Fruit fly (Drosophila melanogaster) whole organism, embryonic: ENCODE data around the gene Sytbeta.
A peak's percentile ranks its signal among the peaks of the same experiment; 100 is the strongest.

Experiments
- Adf1 ChIP-seq: fragments of 200-800 bp; sonication (Bioruptor generic); IDR thresholded peaks from 2 replicates; pipeline ENCODE4 v1.3.6; 2022; ENCODE audit warnings: missing biosample characterization, missing genetic modification characterization
- CG10267 ChIP-seq: fragments of 200-800 bp; sonication (Bioruptor generic); optimal IDR thresholded peaks from 2 replicates; lab custom pipeline; 2018; ENCODE audit warnings: missing biosample characterization, mild to moderate bottlenecking, missing genetic modification characterization, moderate library complexity
- CG12769 ChIP-seq: fragments of 200-800 bp; sonication (Bioruptor generic); optimal IDR thresholded peaks from 2 replicates; lab custom pipeline; 2019; ENCODE audit warnings: missing biosample characterization, mild to moderate bottlenecking, missing genetic modification characterization, moderate library complexity
- CG13775 ChIP-seq: fragments of 200-800 bp; sonication (Bioruptor generic); optimal IDR thresholded peaks from 3 replicates; lab custom pipeline; 2017; ENCODE audit warnings: missing biosample characterization, mild to moderate bottlenecking, missing genetic modification characterization
- CG15269 ChIP-seq: fragments of 200-800 bp; sonication (Bioruptor generic); optimal IDR thresholded peaks from 2 replicates; lab custom pipeline; 2018; ENCODE audit warnings: missing biosample characterization, mild to moderate bottlenecking, missing genetic modification characterization, moderate library complexity
- CG15696 ChIP-seq: fragments of 200-800 bp; sonication (Bioruptor generic); optimal IDR thresholded peaks from 2 replicates; lab custom pipeline; 2019; ENCODE audit warnings: missing biosample characterization, mild to moderate bottlenecking, missing genetic modification characterization, moderate library complexity
- CG17186 ChIP-seq: fragments of 200-800 bp; sonication (Bioruptor generic); optimal IDR thresholded peaks from 3 replicates; lab custom pipeline; 2017; ENCODE audit warnings: missing biosample characterization, missing genetic modification reagents, missing genetic modification characterization
- CG18262 ChIP-seq: fragments of 200-800 bp; optimal IDR thresholded peaks from 3 replicates; lab custom pipeline; 2019; ENCODE audit warnings: missing biosample characterization, mild to moderate bottlenecking, missing genetic modification characterization, moderate library complexity
- CG2120 ChIP-seq: fragments of 200-800 bp; sonication (Bioruptor generic); optimal IDR thresholded peaks from 3 replicates; lab custom pipeline; 2016; ENCODE audit warnings: missing biosample characterization, missing genetic modification characterization
- CG31224 ChIP-seq: fragments of 200-800 bp; sonication (Bioruptor generic); IDR thresholded peaks from 2 replicates; pipeline ENCODE4 v1.3.6; 2022; ENCODE audit warnings: missing biosample characterization, missing genetic modification characterization
- CG32772 ChIP-seq: fragments of 200-800 bp; sonication (Bioruptor generic); IDR thresholded peaks from 2 replicates; pipeline ENCODE4 v1.3.6; 2022; ENCODE audit warnings: missing biosample characterization, missing genetic modification characterization
- CG34422 ChIP-seq: fragments of 200-800 bp; sonication (Bioruptor generic); IDR thresholded peaks from 3 replicates; pipeline ENCODE4 v1.3.6; 2022; ENCODE audit warnings: missing biosample characterization, missing genetic modification characterization
- CG5953 ChIP-seq: fragments of 200-800 bp; sonication (Bioruptor generic); IDR thresholded peaks from 2 replicates; pipeline ENCODE4 v1.3.6; 2022; ENCODE audit warnings: missing biosample characterization, missing genetic modification characterization
- CG6654 ChIP-seq: fragments of 200-800 bp; sonication (Bioruptor generic); optimal IDR thresholded peaks from 2 replicates; lab custom pipeline; 2017; ENCODE audit warnings: missing biosample characterization, mild to moderate bottlenecking, missing genetic modification characterization
- CG6683 ChIP-seq: fragments of 200-800 bp; sonication (Bioruptor generic); optimal IDR thresholded peaks from 2 replicates; lab custom pipeline; 2017; ENCODE audit warnings: missing biosample characterization, mild to moderate bottlenecking, missing genetic modification characterization, missing genetic modification reagents
- CG7963 ChIP-seq: fragments of 200-800 bp; sonication (Bioruptor generic); IDR thresholded peaks from 3 replicates; pipeline ENCODE4 v1.3.6; 2022; ENCODE audit warnings: missing biosample characterization, missing genetic modification characterization; ENCODE audit not compliant: partially characterized antibody
- CG9215 ChIP-seq: fragments of 200-800 bp; sonication (Bioruptor generic); IDR thresholded peaks from 2 replicates; pipeline ENCODE4 v1.3.6; 2022; ENCODE audit warnings: missing biosample characterization, missing genetic modification characterization
- CG9727 ChIP-seq: fragments of 200-800 bp; sonication (Bioruptor generic); optimal IDR thresholded peaks from 3 replicates; lab custom pipeline; 2017; ENCODE audit warnings: missing biosample characterization, mild to moderate bottlenecking, missing genetic modification characterization
- CkIIα-i1 ChIP-seq: fragments of 200-800 bp; sonication (Bioruptor generic); IDR thresholded peaks from 2 replicates; pipeline ENCODE4 v1.3.6; 2022; ENCODE audit warnings: missing biosample characterization, missing genetic modification characterization
- Dref ChIP-seq: fragments of 200-800 bp; sonication (Bioruptor generic); IDR thresholded peaks from 2 replicates; pipeline ENCODE4 v1.3.6; 2022; ENCODE audit warnings: missing biosample characterization, missing genetic modification characterization
- Gug ChIP-seq: fragments of 200-800 bp; sonication (Bioruptor generic); IDR thresholded peaks from 4 replicates; pipeline ENCODE4 v1.3.6; 2022; ENCODE audit warnings: missing biosample characterization, missing genetic modification characterization
- Hey ChIP-seq: fragments of 200-800 bp; sonication (Bioruptor generic); optimal IDR thresholded peaks from 3 replicates; lab custom pipeline; 2018; ENCODE audit warnings: missing biosample characterization, mild to moderate bottlenecking, missing genetic modification characterization
- Hsf ChIP-seq: fragments of 200-800 bp; sonication (Bioruptor generic); optimal IDR thresholded peaks from 3 replicates; lab custom pipeline; 2016; ENCODE audit warnings: missing biosample characterization, missing genetic modification characterization
- Mrtf ChIP-seq: fragments of 200-800 bp; sonication (Bioruptor generic); IDR thresholded peaks from 3 replicates; pipeline ENCODE4 v1.3.6; 2022; ENCODE audit warnings: missing biosample characterization, missing genetic modification characterization
- Oaz ChIP-seq: fragments of 200-800 bp; sonication (Bioruptor generic); IDR thresholded peaks from 2 replicates; pipeline ENCODE4 v1.3.6; 2022; ENCODE audit warnings: missing biosample characterization, missing genetic modification characterization
- Pdp1 ChIP-seq, 2 experiments: fragments of 200-800 bp; sonication (Bioruptor generic); optimal IDR thresholded peaks; 3 replicates each; lab custom pipeline; 2016; ENCODE audit warnings: missing biosample characterization in 2 of 2, missing genetic modification characterization in 2 of 2, mild to moderate bottlenecking in 1 of 2, moderate library complexity in 1 of 2
- Sox102F ChIP-seq: fragments of 200-800 bp; sonication (Bioruptor generic); optimal IDR thresholded peaks from 2 replicates; lab custom pipeline; 2018; ENCODE audit warnings: missing biosample characterization, mild to moderate bottlenecking, missing genetic modification characterization, moderate library complexity
- Spps ChIP-seq: fragments of 200-800 bp; sonication (Bioruptor generic); optimal IDR thresholded peaks from 2 replicates; lab custom pipeline; 2018; ENCODE audit warnings: missing biosample characterization, mild to moderate bottlenecking, missing genetic modification characterization
- Sry-δ ChIP-seq: fragments of 200-800 bp; sonication (Bioruptor generic); optimal IDR thresholded peaks from 2 replicates; lab custom pipeline; 2016; ENCODE audit warnings: missing biosample characterization, missing genetic modification characterization
- Tbp ChIP-seq: fragments of >200 bp; optimal IDR thresholded peaks from 2 replicates; lab custom pipeline; 2018; ENCODE audit warnings: missing biosample characterization, missing genetic modification characterization
- Xbp1 ChIP-seq: fragments of 200-800 bp; sonication (Bioruptor generic); optimal IDR thresholded peaks from 3 replicates; lab custom pipeline; 2016; ENCODE audit warnings: missing biosample characterization, mild to moderate bottlenecking, missing genetic modification characterization
- ash1 ChIP-seq: fragments of 200-800 bp; sonication (Bioruptor generic); optimal IDR thresholded peaks from 2 replicates; lab custom pipeline; 2018; ENCODE audit warnings: missing biosample characterization, mild to moderate bottlenecking, missing genetic modification characterization
- bigmax ChIP-seq: fragments of 200-800 bp; sonication (Bioruptor generic); optimal IDR thresholded peaks from 2 replicates; lab custom pipeline; 2018; ENCODE audit warnings: missing biosample characterization, mild to moderate bottlenecking, missing genetic modification characterization
- croc ChIP-seq: fragments of 200-800 bp; sonication (Bioruptor generic); conservative IDR thresholded peaks from 3 replicates; pipeline ENCODE4 v1.3.6; 2022; ENCODE audit warnings: missing biosample characterization, missing genetic modification characterization
- cwo ChIP-seq: fragments of 200-800 bp; sonication (Bioruptor generic); optimal IDR thresholded peaks from 3 replicates; lab custom pipeline; 2017; ENCODE audit warnings: missing biosample characterization, missing genetic modification characterization, mild to moderate bottlenecking, moderate library complexity, missing genetic modification reagents
- dan ChIP-seq: fragments of 200-800 bp; sonication (Bioruptor generic); IDR thresholded peaks from 2 replicates; pipeline ENCODE4 v1.3.6; 2022; ENCODE audit warnings: missing biosample characterization, missing genetic modification characterization
- danr ChIP-seq: fragments of 200-800 bp; sonication (Bioruptor generic); IDR thresholded peaks from 2 replicates; pipeline ENCODE4 v1.3.6; 2022; ENCODE audit warnings: missing biosample characterization, missing genetic modification characterization
- disco-r ChIP-seq: fragments of 200-800 bp; sonication (Bioruptor generic); optimal IDR thresholded peaks from 2 replicates; lab custom pipeline; 2016; ENCODE audit warnings: missing biosample characterization, missing genetic modification characterization
- gfzf ChIP-seq: fragments of 200-800 bp; sonication (Bioruptor generic); optimal IDR thresholded peaks from 2 replicates; lab custom pipeline; 2016; ENCODE audit warnings: missing biosample characterization, mild to moderate bottlenecking, missing genetic modification characterization, moderate library complexity
- grn ChIP-seq: fragments of 200-800 bp; sonication (Bioruptor generic); optimal IDR thresholded peaks from 3 replicates; lab custom pipeline; 2017; ENCODE audit warnings: missing biosample characterization, missing genetic modification characterization
- gsb-n ChIP-seq: fragments of 200-800 bp; sonication (Bioruptor generic); optimal IDR thresholded peaks from 3 replicates; lab custom pipeline; 2018; ENCODE audit warnings: missing biosample characterization, mild to moderate bottlenecking, missing genetic modification characterization
- her ChIP-seq: fragments of 200-800 bp; sonication (Bioruptor generic); optimal IDR thresholded peaks from 2 replicates; lab custom pipeline; 2016; ENCODE audit warnings: missing biosample characterization, missing genetic modification characterization
- knrl ChIP-seq: fragments of 200-800 bp; sonication (Bioruptor generic); IDR thresholded peaks from 3 replicates; pipeline ENCODE4 v1.3.6; 2022; ENCODE audit warnings: missing biosample characterization, missing genetic modification characterization; ENCODE audit not compliant: partially characterized antibody
- mirr ChIP-seq: fragments of 200-800 bp; sonication (Bioruptor generic); optimal IDR thresholded peaks from 3 replicates; lab custom pipeline; 2018; ENCODE audit warnings: missing biosample characterization, mild to moderate bottlenecking, missing genetic modification characterization
- nmo ChIP-seq: fragments of 200-800 bp; sonication (Bioruptor generic); optimal IDR thresholded peaks from 2 replicates; lab custom pipeline; 2018; ENCODE audit warnings: missing biosample characterization, mild to moderate bottlenecking, missing genetic modification characterization, moderate library complexity
- pb ChIP-seq: fragments of 200-800 bp; sonication (Bioruptor generic); optimal IDR thresholded peaks from 3 replicates; lab custom pipeline; 2016; ENCODE audit warnings: missing biosample characterization, missing genetic modification characterization
- pros ChIP-seq: fragments of 200-800 bp; sonication (Bioruptor generic); optimal IDR thresholded peaks from 3 replicates; lab custom pipeline; 2019; ENCODE audit warnings: missing biosample characterization, mild to moderate bottlenecking, missing genetic modification characterization, moderate library complexity
- pzg ChIP-seq: fragments of 200-800 bp; sonication (Bioruptor generic); optimal IDR thresholded peaks from 3 replicates; lab custom pipeline; 2018; ENCODE audit warnings: missing biosample characterization, mild to moderate bottlenecking, missing genetic modification characterization, moderate library complexity
- scrt ChIP-seq: fragments of 200-800 bp; sonication (Bioruptor generic); optimal IDR thresholded peaks from 2 replicates; lab custom pipeline; 2018; ENCODE audit warnings: missing biosample characterization, mild to moderate bottlenecking, missing genetic modification characterization, moderate library complexity
- sens-2 ChIP-seq: fragments of 200-800 bp; sonication (Bioruptor generic); IDR thresholded peaks from 2 replicates; pipeline ENCODE4 v1.3.6; 2022; ENCODE audit warnings: missing biosample characterization, missing genetic modification characterization
- sima ChIP-seq: fragments of 200-800 bp; sonication (Bioruptor generic); optimal IDR thresholded peaks from 2 replicates; lab custom pipeline; 2016; ENCODE audit warnings: missing biosample characterization, missing genetic modification characterization
- tap ChIP-seq: fragments of 200-800 bp; optimal IDR thresholded peaks from 3 replicates; lab custom pipeline; 2019; ENCODE audit warnings: missing biosample characterization, mild to moderate bottlenecking, missing genetic modification characterization, moderate library complexity

The Sytbeta gene

dm6 chr3L:14982675-14983084, 82.1 kb downstream of the Sytbeta start, which contains the start of gene CG5114 (continued):
- TF ChIP-seq sens-2 (GFP tag; lab: Robert Waterston, UW) (no peak), CG17186 (GFP tag; lab: Kevin White, UChicago) (peak; percentile 64), knrl (peak; percentile 87), Tbp (GFP tag; lab: Kevin White, UChicago) (no peak), CG9215 (GFP tag; lab: Robert Waterston, UW) (no peak), CG13775 (GFP tag; lab: Kevin White, UChicago) (no peak), Mrtf (GFP tag; lab: Robert Waterston, UW) (no peak), Hey (tag; lab: Kevin White, UChicago) (no peak), her (peak; percentile 60), Sry-δ (peak; percentile 88), Xbp1 (GFP tag; lab: Kevin White, UChicago) (peak; percentile 62), Oaz (GFP tag; lab: Robert Waterston, UW) (no peak), Dref (peak; percentile 98), Gug (no peak), gsb-n (tag; lab: Kevin White, UChicago) (peak; percentile 39), CG12769 (peak; percentile 65), CG6654 (no peak), CG34422 (GFP tag; lab: Robert Waterston, UW) (peak; percentile 60; the same call in 2 of the 3 replicates), CkIIα-i1 (no peak), bigmax (no peak), CG15696 (tag; lab: Kevin White, UChicago) (no peak), pzg (GFP tag; lab: Kevin White, UChicago) (peak; percentile 96), CG18262 (tag; lab: Kevin White, UChicago) (peak; percentile 29), CG32772 (GFP tag; lab: Robert Waterston, UW) (no peak), gfzf (peak; percentile 31), Hsf (peak; percentile 42), Sox102F (peak; percentile 14), disco-r (GFP tag; lab: Kevin White, UChicago) (no peak), grn (GFP tag; lab: Kevin White, UChicago) (no peak), CG2120 (GFP tag; lab: Kevin White, UChicago) (peak; percentile 62), Pdp1 (GFP tag; optimal IDR thresholded peaks at IDR 0.05; lab: Kevin White, UChicago) (peak in 1 of 2 experiments; percentile 48), ash1 (GFP tag; lab: Kevin White, UChicago) (no peak), CG7963 (GFP tag; lab: Robert Waterston, UW) (peak; percentile 82), Spps (tag; lab: Kevin White, UChicago) (no peak), cwo (GFP tag; lab: Kevin White, UChicago) (peak; percentile 96), sima (GFP tag; lab: Kevin White, UChicago) (no peak), Adf1 (GFP tag; lab: Robert Waterston, UW) (no peak), CG15269 (tag; lab: Kevin White, UChicago) (peak; percentile 23), croc (GFP tag; lab: Robert Waterston, UW) (no peak), CG10267 (tag; lab: Kevin White, UChicago) (peak; percentile 99), CG5953 (GFP tag; lab: Robert Waterston, UW) (no peak), danr (GFP tag; lab: Robert Waterston, UW) (no peak), CG31224 (GFP tag; lab: Robert Waterston, UW) (no peak), nmo (GFP tag; lab: Kevin White, UChicago) (peak; percentile 66), pb (GFP tag; lab: Kevin White, UChicago) (no peak), dan (no peak), CG6683 (no peak), CG9727 (no peak), tap (tag; lab: Kevin White, UChicago) (no peak), mirr (GFP tag; lab: Kevin White, UChicago) (peak; percentile 29), pros (no peak), scrt (GFP tag; lab: Kevin White, UChicago) (no peak)
